Fruit fly (Drosophila melanogaster) whole organism: ENCODE data around the gene CG32271.

Experiments
- CG8478 ChIP-seq: fragments of >200 bp; optimal IDR thresholded peaks from 2 replicates; lab custom pipeline; 2018; ENCODE audit warnings: inconsistent platforms
- Dll ChIP-seq: fragments of >200 bp; optimal IDR thresholded peaks from 2 replicates; lab custom pipeline; 2017
- EcR ChIP-seq, 2 experiments: fragments of >200 bp; optimal IDR thresholded peaks; 2 replicates each; lab custom pipeline; 2017; ENCODE audit warnings: missing biosample characterization in 2 of 2, missing genetic modification characterization in 2 of 2, missing genetic modification reagents in 2 of 2
- pan ChIP-seq: fragments of >200 bp; optimal IDR thresholded peaks from 2 replicates; lab custom pipeline; 2017
- psq ChIP-seq: fragments of >200 bp; optimal IDR thresholded peaks from 2 replicates; lab custom pipeline; 2017
- usp ChIP-seq: fragments of >200 bp; optimal IDR thresholded peaks from 2 replicates; lab custom pipeline; 2017; ENCODE audit warnings: missing biosample characterization, missing genetic modification characterization, mixed read lengths

Gene CG32271

dm6 chr3L:3224740-3225719 is 22.1 kb upstream of the CG32271 start, which contains the start of gene Larp4B:
Larp4B (plus strand) TSS chr3L:3224838.
- TF ChIP-seq CG8478 (lab: Kevin White, UChicago): no peak
- TF ChIP-seq psq (lab: Kevin White, UChicago): no peak
- TF ChIP-seq Dll: no peak
- no peak for TF ChIP-seq pan (lab: Kevin White, UChicago)
- TF ChIP-seq usp (GFP tag; lab: Kevin White, UChicago): no peak
- TF ChIP-seq EcR (GFP tag; optimal IDR thresholded peaks at IDR 0.05; lab: Kevin White, UChicago): no peak

dm6 chr3L:3223390-3223914 is 20.5 kb upstream of the CG32271 start:
- no peak for TF ChIP-seq psq (lab: Kevin White, UChicago)
- TF ChIP-seq CG8478 (lab: Kevin White, UChicago): no peak
- no peak for TF ChIP-seq EcR (GFP tag; optimal IDR thresholded peaks at IDR 0.05; lab: Kevin White, UChicago)
- no peak for TF ChIP-seq pan (lab: Kevin White, UChicago)
- no peak for TF ChIP-seq Dll
- no peak for TF ChIP-seq usp (GFP tag; lab: Kevin White, UChicago)

- TF ChIP-seq Dll: no peak
- no peak for TF ChIP-seq usp (GFP tag; lab: Kevin White, UChicago)
- no peak for TF ChIP-seq pan (lab: Kevin White, UChicago)
- TF ChIP-seq EcR (GFP tag; optimal IDR thresholded peaks at IDR 0.05; lab: Kevin White, UChicago): no peak
- no peak for TF ChIP-seq psq (lab: Kevin White, UChicago)
- TF ChIP-seq CG8478 (lab: Kevin White, UChicago): no peak
Measured at dm6 chr3L:3222643-3223389, 19.9 kb upstream of the CG32271 start, which contains the start of the genes RpL28 and eIF1. RpL28 (minus strand) TSS chr3L:3222960. eIF1 (plus strand) TSS chr3L:3223341.

dm6 chr3L:3218859-3219258 is 15.9 kb upstream of the CG32271 start, which contains the start of the genes hob and nSMase:
hob (minus strand) TSS chr3L:3218920.
nSMase (plus strand) TSS chr3L:3219156.
- no peak for TF ChIP-seq Dll
- TF ChIP-seq usp (GFP tag; lab: Kevin White, UChicago): no peak
- no peak for TF ChIP-seq pan (lab: Kevin White, UChicago)
- no peak for TF ChIP-seq CG8478 (lab: Kevin White, UChicago)
- no peak for TF ChIP-seq EcR (GFP tag; optimal IDR thresholded peaks at IDR 0.05; lab: Kevin White, UChicago)

- TF ChIP-seq usp (GFP tag; lab: Kevin White, UChicago) (no peak), psq (lab: Kevin White, UChicago) (no peak), Dll (no peak)
Measured at dm6 chr3L:3208895-3209294, 5.9 kb upstream of the CG32271 start, which contains the start of the genes CG32269 and CG32270. CG32269 (minus strand) TSS chr3L:3208985. CG32270 (minus strand) TSS chr3L:3208985.

dm6 chr3L:3206263-3206662 is 3.3 kb upstream of the CG32271 start, which contains the start of gene CG33160:
CG33160 (minus strand) TSS chr3L:3206363.
- TF ChIP-seq psq (lab: Kevin White, UChicago): no peak

- TF ChIP-seq Dll (no peak), CG8478 (lab: Kevin White, UChicago) (no peak), psq (lab: Kevin White, UChicago) (no peak), EcR (GFP tag; optimal IDR thresholded peaks at IDR 0.05; lab: Kevin White, UChicago) (no peak), pan (lab: Kevin White, UChicago) (no peak), usp (GFP tag; lab: Kevin White, UChicago) (no peak)
Measured at dm6 chr3L:3205349-3205748, 2.4 kb upstream of the CG32271 start, which contains the start of gene CG32277. CG32277 (minus strand) TSS chr3L:3205449.

dm6 chr3L:3204348-3204747 is 1.4 kb upstream of the CG32271 start, which contains the start of gene CG33159:
CG33159 (minus strand) TSS chr3L:3204448.
- TF ChIP-seq pan (lab: Kevin White, UChicago): no peak

- TF ChIP-seq CG8478 (lab: Kevin White, UChicago): no peak
- no peak for TF ChIP-seq EcR (GFP tag; optimal IDR thresholded peaks at IDR 0.05; lab: Kevin White, UChicago)
- no peak for TF ChIP-seq usp (GFP tag; lab: Kevin White, UChicago)
- TF ChIP-seq psq (lab: Kevin White, UChicago): no peak
- no peak for TF ChIP-seq Dll
- no peak for TF ChIP-seq pan (lab: Kevin White, UChicago)
Measured at dm6 chr3L:3198447-3199402, 4.2 kb downstream of the CG32271 start, which contains the start of the genes CG32276 and gry. CG32276 (minus strand) TSS chr3L:3199047. gry (plus strand) TSS chr3L:3199090.

dm6 chr3L:3197464-3197863 is 5.5 kb downstream of the CG32271 start, which contains the start of gene CG14966:
CG14966 (minus strand) TSS chr3L:3197631.
- TF ChIP-seq CG8478 (lab: Kevin White, UChicago): no peak
- TF ChIP-seq usp (GFP tag; lab: Kevin White, UChicago): no peak
- TF ChIP-seq pan (lab: Kevin White, UChicago): no peak
- no peak for TF ChIP-seq Dll
- TF ChIP-seq psq (lab: Kevin White, UChicago): no peak
- no peak for TF ChIP-seq EcR (GFP tag; optimal IDR thresholded peaks at IDR 0.05; lab: Kevin White, UChicago)
